Fruit fly (Drosophila melanogaster) whole organism, embryonic: Measurements from ENCODE around the gene CG5516.

Experiments used
- Atf-2 ChIP-seq: fragments of 200-800 bp; sonication (Bioruptor generic); optimal IDR thresholded peaks from 2 replicates; lab custom pipeline; 2016; ENCODE audit warnings: missing biosample characterization, missing genetic modification characterization
- Awh ChIP-seq: fragments of 200-800 bp; sonication (Bioruptor generic); IDR thresholded peaks from 2 replicates; pipeline ENCODE4, ENCODE4 v1.3.6; 2022; ENCODE audit warnings: missing biosample characterization, missing genetic modification characterization
- CG10147 ChIP-seq: fragments of 200-800 bp; sonication (Bioruptor generic); optimal IDR thresholded peaks from 2 replicates; lab custom pipeline; 2019; ENCODE audit warnings: missing biosample characterization, mild to moderate bottlenecking, missing genetic modification characterization, moderate library complexity
- CG11504 ChIP-seq: fragments of 200-800 bp; sonication (Bioruptor generic); optimal IDR thresholded peaks from 3 replicates; lab custom pipeline; 2019; ENCODE audit warnings: missing biosample characterization, mild to moderate bottlenecking, missing genetic modification characterization, moderate library complexity
- CG13624 ChIP-seq: fragments of 200-800 bp; sonication (Bioruptor generic); optimal IDR thresholded peaks from 2 replicates; lab custom pipeline; 2016; ENCODE audit warnings: missing biosample characterization, missing genetic modification characterization
- CG13775 ChIP-seq: fragments of 200-800 bp; sonication (Bioruptor generic); optimal IDR thresholded peaks from 3 replicates; lab custom pipeline; 2017; ENCODE audit warnings: missing biosample characterization, mild to moderate bottlenecking, missing genetic modification characterization
- CG14014 ChIP-seq: fragments of 200-800 bp; sonication (Bioruptor generic); IDR thresholded peaks from 2 replicates; pipeline ENCODE4 v1.3.6; 2022; ENCODE audit warnings: missing biosample characterization, missing genetic modification characterization
- CG15011 ChIP-seq: fragments of 200-800 bp; sonication (Bioruptor generic); optimal IDR thresholded peaks from 3 replicates; lab custom pipeline; 2018; ENCODE audit warnings: missing biosample characterization, mild to moderate bottlenecking, missing genetic modification characterization
- CG1603 ChIP-seq: fragments of 200-800 bp; sonication (Bioruptor generic); optimal IDR thresholded peaks from 2 replicates; lab custom pipeline; 2019; ENCODE audit warnings: missing biosample characterization, mild to moderate bottlenecking, missing genetic modification characterization, moderate library complexity
- CG16779 ChIP-seq: fragments of 200-800 bp; sonication (Bioruptor generic); IDR thresholded peaks from 2 replicates; pipeline ENCODE4 v1.3.6; 2022; ENCODE audit warnings: missing biosample characterization, missing genetic modification characterization
- CG17385 ChIP-seq: fragments of 200-800 bp; sonication (Bioruptor generic); optimal IDR thresholded peaks from 3 replicates; lab custom pipeline; 2018; ENCODE audit warnings: missing biosample characterization, mild to moderate bottlenecking, missing genetic modification characterization
- CG2116 ChIP-seq: fragments of 200-800 bp; sonication (Bioruptor generic); optimal IDR thresholded peaks from 3 replicates; lab custom pipeline; 2018; ENCODE audit warnings: missing biosample characterization, mild to moderate bottlenecking, missing genetic modification characterization
- CG31388 ChIP-seq: fragments of 200-800 bp; sonication (Bioruptor generic); optimal IDR thresholded peaks from 2 replicates; lab custom pipeline; 2016; ENCODE audit warnings: missing biosample characterization, missing genetic modification characterization
- CG34376 ChIP-seq: fragments of 200-800 bp; sonication (Bioruptor generic); optimal IDR thresholded peaks from 2 replicates; lab custom pipeline; 2018; ENCODE audit warnings: missing biosample characterization, mild to moderate bottlenecking, missing genetic modification characterization
- CG4360 ChIP-seq: fragments of 200-800 bp; sonication (Bioruptor generic); IDR thresholded peaks from 2 replicates; pipeline ENCODE4 v1.3.6; 2022; ENCODE audit warnings: missing biosample characterization, missing genetic modification characterization
- CG4820 ChIP-seq: fragments of 200-800 bp; sonication (Bioruptor generic); optimal IDR thresholded peaks from 3 replicates; lab custom pipeline; 2016; ENCODE audit warnings: missing biosample characterization, missing genetic modification characterization
- CG7372 ChIP-seq: fragments of 200-800 bp; sonication (Bioruptor generic); IDR thresholded peaks from 2 replicates; pipeline ENCODE4 v1.3.6; 2022; ENCODE audit warnings: missing biosample characterization, missing genetic modification characterization
- Deaf1 ChIP-seq: fragments of 200-800 bp; optimal IDR thresholded peaks from 3 replicates; lab custom pipeline; 2019; ENCODE audit warnings: missing biosample characterization, mild to moderate bottlenecking, missing genetic modification characterization, moderate library complexity
- Dfd ChIP-seq, 2 experiments: fragments of >200 bp; optimal IDR thresholded peaks; 2 replicates each; lab custom pipeline; 2017; ENCODE audit warnings: missing biosample characterization in 2 of 2, missing genetic modification characterization in 2 of 2
- Dip2 ChIP-seq: fragments of 200-800 bp; sonication (Bioruptor generic); IDR thresholded peaks from 2 replicates; pipeline ENCODE4 v1.3.6; 2022; ENCODE audit warnings: missing biosample characterization, missing genetic modification characterization
- HmgD ChIP-seq: fragments of 200-800 bp; sonication (Bioruptor generic); optimal IDR thresholded peaks from 3 replicates; lab custom pipeline; 2016; ENCODE audit warnings: missing biosample characterization, missing genetic modification characterization
- Hr51 ChIP-seq, 2 experiments: fragments of 200-800 bp; sonication (Bioruptor generic); optimal IDR thresholded peaks; 2 replicates in 1 of 2; 3 replicates in 1 of 2; lab custom pipeline; 2016 to 2018; ENCODE audit warnings: missing biosample characterization in 2 of 2, missing genetic modification characterization in 2 of 2, mild to moderate bottlenecking in 1 of 2, moderate library complexity in 1 of 2
- MESR4 ChIP-seq: fragments of 200-800 bp; sonication (Bioruptor generic); optimal IDR thresholded peaks from 2 replicates; lab custom pipeline; 2018; ENCODE audit warnings: missing biosample characterization, mild to moderate bottlenecking, missing genetic modification characterization, moderate library complexity
- Meics ChIP-seq: fragments of 200-800 bp; sonication (Bioruptor generic); optimal IDR thresholded peaks from 2 replicates; lab custom pipeline; 2017; ENCODE audit warnings: missing biosample characterization, mild to moderate bottlenecking, missing genetic modification characterization
- Oli ChIP-seq: fragments of 200-800 bp; sonication (Bioruptor generic); optimal IDR thresholded peaks from 2 replicates; lab custom pipeline; 2018; ENCODE audit warnings: missing biosample characterization, mild to moderate bottlenecking, missing genetic modification characterization, moderate library complexity
- Optix ChIP-seq: fragments of 200-800 bp; sonication (Bioruptor generic); IDR thresholded peaks from 3 replicates; pipeline ENCODE4 v1.3.6; 2022; ENCODE audit warnings: missing biosample characterization, missing genetic modification characterization
- Scr ChIP-seq: fragments of 200-800 bp; sonication (Bioruptor generic); IDR thresholded peaks from 2 replicates; pipeline ENCODE4 v1.3.6; 2022; ENCODE audit warnings: missing biosample characterization, missing genetic modification characterization; ENCODE audit not compliant: partially characterized antibody
- Sry-β ChIP-seq: fragments of 200-800 bp; sonication (Bioruptor generic); optimal IDR thresholded peaks from 2 replicates; lab custom pipeline; 2018; ENCODE audit warnings: missing biosample characterization, mild to moderate bottlenecking, missing genetic modification characterization, moderate library complexity
- ci ChIP-seq: fragments of 200-800 bp; sonication (Bioruptor generic); IDR thresholded peaks from 3 replicates; pipeline ENCODE4 v1.3.6; 2022; ENCODE audit warnings: missing biosample characterization, missing genetic modification characterization
- esg ChIP-seq: fragments of 200-800 bp; sonication (Bioruptor generic); conservative IDR thresholded peaks from 2 replicates; pipeline ENCODE4 v1.3.6; 2022; ENCODE audit warnings: missing biosample characterization, missing genetic modification characterization
- fd102C ChIP-seq: fragments of 200-800 bp; sonication (Bioruptor generic); optimal IDR thresholded peaks from 2 replicates; lab custom pipeline; 2018; ENCODE audit warnings: missing biosample characterization, mild to moderate bottlenecking, missing genetic modification characterization, moderate library complexity
- fd96Cb ChIP-seq: fragments of 200-800 bp; sonication (Bioruptor generic); optimal IDR thresholded peaks from 2 replicates; lab custom pipeline; 2018; ENCODE audit warnings: missing biosample characterization, mild to moderate bottlenecking, missing genetic modification characterization, moderate library complexity
- fru ChIP-seq: fragments of >200 bp; optimal IDR thresholded peaks from 2 replicates; lab custom pipeline; 2017
- ham ChIP-seq: fragments of 200-800 bp; sonication (Bioruptor generic); IDR thresholded peaks from 2 replicates; pipeline ENCODE4 v1.3.6; 2022; ENCODE audit warnings: missing biosample characterization, missing genetic modification characterization
- jing ChIP-seq: fragments of 200-800 bp; sonication (Bioruptor generic); optimal IDR thresholded peaks from 2 replicates; lab custom pipeline; 2018; ENCODE audit warnings: missing biosample characterization, mild to moderate bottlenecking, missing genetic modification characterization
- lov ChIP-seq, 2 experiments: fragments of 200-800 bp in 1 of 2; fragments of >200 bp in 1 of 2; sonication (Bioruptor generic) in 1 of 2; IDR thresholded peaks in 1 of 2; optimal IDR thresholded peaks in 1 of 2; 2 replicates in 1 of 2; 3 replicates in 1 of 2; pipeline versions ENCODE4 v1.3.6 to Lab custom; 2017 to 2022; ENCODE audit warnings: missing biosample characterization in 1 of 2, missing genetic modification characterization in 1 of 2
- mirr ChIP-seq: fragments of 200-800 bp; sonication (Bioruptor generic); optimal IDR thresholded peaks from 3 replicates; lab custom pipeline; 2018; ENCODE audit warnings: missing biosample characterization, mild to moderate bottlenecking, missing genetic modification characterization
- nerfin-2 ChIP-seq: fragments of 200-800 bp; sonication (Bioruptor generic); IDR thresholded peaks from 2 replicates; pipeline ENCODE4 v1.3.6; 2022; ENCODE audit warnings: missing biosample characterization, missing genetic modification characterization; ENCODE audit not compliant: partially characterized antibody
- repo ChIP-seq: fragments of 200-800 bp; sonication (Bioruptor generic); optimal IDR thresholded peaks from 2 replicates; lab custom pipeline; 2016; ENCODE audit warnings: missing biosample characterization, missing genetic modification characterization
- rib ChIP-seq: fragments of 200-800 bp; sonication (Bioruptor generic); IDR thresholded peaks from 2 replicates; pipeline ENCODE4 v1.3.6; 2022; ENCODE audit warnings: missing biosample characterization, missing genetic modification characterization
- sob ChIP-seq: fragments of 200-800 bp; sonication (Bioruptor generic); IDR thresholded peaks from 2 replicates; pipeline ENCODE4 v1.3.6; 2022; ENCODE audit warnings: missing biosample characterization, missing genetic modification characterization
- twi ChIP-seq: fragments of 200-800 bp; optimal IDR thresholded peaks from 2 replicates; lab custom pipeline; 2019; ENCODE audit warnings: missing biosample characterization, mild to moderate bottlenecking, missing genetic modification characterization, moderate library complexity
- vvl ChIP-seq: fragments of 200-800 bp; sonication (Bioruptor generic); IDR thresholded peaks from 2 replicates; pipeline ENCODE4 v1.3.6; 2022; ENCODE audit warnings: missing biosample characterization, missing genetic modification characterization

The CG5516 gene

DNA sequence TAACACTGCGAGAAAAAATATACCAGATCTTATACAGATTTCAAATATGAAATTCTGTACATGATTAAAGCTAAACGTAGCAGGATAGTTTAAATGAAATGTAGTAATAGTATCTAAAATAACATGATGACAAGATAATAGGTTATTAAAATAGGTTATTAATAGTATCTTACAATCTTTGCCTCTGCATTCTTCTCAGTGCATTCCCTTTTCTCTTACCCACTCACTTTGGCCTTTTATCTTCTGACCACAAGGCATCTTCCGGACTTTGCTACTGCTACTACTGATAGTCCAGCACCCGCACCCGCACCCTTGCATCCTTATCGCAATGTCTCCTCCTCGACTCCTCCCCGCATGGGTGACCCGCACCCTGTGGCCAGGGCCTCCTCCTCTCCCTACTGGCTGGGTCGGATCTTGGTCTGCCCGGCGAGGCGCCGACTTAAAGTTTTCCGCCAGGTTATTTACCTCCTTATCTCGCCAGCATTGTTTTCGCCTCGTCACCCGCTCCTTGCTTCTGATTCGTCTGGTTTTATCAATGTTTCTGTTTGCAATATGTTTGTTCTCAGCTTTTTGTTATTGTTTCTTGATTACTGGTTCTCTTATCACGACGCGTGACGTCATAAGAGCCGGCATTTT, 20.9 kb downstream of the CG5516 start (continued):
- TF ChIP-seq Optix (GFP tag; lab: Robert Waterston, UW) = no peak
- TF ChIP-seq Deaf1 (tag; lab: Kevin White, UChicago) = no peak
- TF ChIP-seq CG7372 = no peak
- TF ChIP-seq CG34376 = peak; percentile 44
- TF ChIP-seq Dfd (GFP tag; optimal IDR thresholded peaks at IDR 0.05; lab: Kevin White, UChicago) = no peak
- TF ChIP-seq CG10147 (GFP tag; lab: Kevin White, UChicago) = no peak
- no peak for TF ChIP-seq jing (GFP tag; lab: Kevin White, UChicago)
- no peak for TF ChIP-seq CG15011 (GFP tag; lab: Kevin White, UChicago)
- TF ChIP-seq Scr (GFP tag; lab: Robert Waterston, UW) = no peak
- no peak for TF ChIP-seq CG4360 (GFP tag; lab: Robert Waterston, UW)
- no peak for TF ChIP-seq CG14014 (GFP tag; lab: Robert Waterston, UW)
- TF ChIP-seq Meics (GFP tag; lab: Kevin White, UChicago) = peak; percentile 35
- peak; percentile 66 for TF ChIP-seq CG4820
- no peak for TF ChIP-seq Sry-β
- 0 out of 2 replicates have a peak, but pooled peaks have one; percentile 17 for TF ChIP-seq nerfin-2 (GFP tag; lab: Robert Waterston, UW)
- no peak for TF ChIP-seq CG16779
- TF ChIP-seq fd96Cb (tag; lab: Kevin White, UChicago) = peak; percentile 50
- TF ChIP-seq esg (GFP tag; lab: Robert Waterston, UW) = no peak; the same call in 1 of the 2 replicates
- TF ChIP-seq Oli (tag; lab: Kevin White, UChicago) = peak; percentile 52
- no peak for TF ChIP-seq Awh (GFP tag; lab: Robert Waterston, UW)
- no peak for TF ChIP-seq Dip2 (GFP tag; lab: Robert Waterston, UW)
- TF ChIP-seq fd102C (GFP tag; lab: Kevin White, UChicago) = no peak
- TF ChIP-seq twi (tag; lab: Kevin White, UChicago) = no peak
- TF ChIP-seq lov (optimal IDR thresholded peaks at IDR 0.05; lab: Kevin White, UChicago) = no peak
- TF ChIP-seq lov (GFP tag; IDR thresholded peaks at IDR 0.05; lab: Robert Waterston, UW) = no peak
- no peak for TF ChIP-seq Atf-2
- TF ChIP-seq CG2116 (GFP tag; lab: Kevin White, UChicago) = no peak
- no peak for TF ChIP-seq fru (lab: Kevin White, UChicago)
- no peak for TF ChIP-seq MESR4 (GFP tag; lab: Kevin White, UChicago)
- TF ChIP-seq CG31388 (GFP tag; lab: Kevin White, UChicago) = no peak
- TF ChIP-seq ham (GFP tag; lab: Robert Waterston, UW) = no peak
- peak; percentile 77 for TF ChIP-seq CG1603
- TF ChIP-seq sob (GFP tag; lab: Robert Waterston, UW) = peak; percentile 37
- TF ChIP-seq rib (GFP tag; lab: Robert Waterston, UW) = no peak
- TF ChIP-seq CG13624 (GFP tag; lab: Kevin White, UChicago) = no peak
- TF ChIP-seq mirr (GFP tag; lab: Kevin White, UChicago) = peak; percentile 15
- peak; percentile 15 for TF ChIP-seq CG13775 (GFP tag; lab: Kevin White, UChicago)
- TF ChIP-seq CG11504 = peak; percentile 68
- peak; percentile 8 for TF ChIP-seq CG17385 (GFP tag; lab: Kevin White, UChicago)
- TF ChIP-seq ci = no peak
- TF ChIP-seq HmgD (GFP tag; lab: Kevin White, UChicago) = no peak
- TF ChIP-seq vvl (GFP tag; lab: Robert Waterston, UW) = peak; percentile 60; the same call in 1 of the 2 replicates
- no peak for TF ChIP-seq repo (GFP tag; lab: Kevin White, UChicago)
- no peak for TF ChIP-seq Hr51 (GFP tag; optimal IDR thresholded peaks at IDR 0.05; lab: Kevin White, UChicago)
